Worm (Caenorhabditis elegans): ENCODE measurements around the gene frh-1.

- TF ChIP-seq hnd-1 (tag; optimal IDR thresholded peaks at IDR 0.05) (no peak), pes-1 (GFP tag; IDR thresholded peaks at IDR 0.05) (no peak), flt-1 (GFP tag; IDR thresholded peaks at IDR 0.05) (no peak), ama-1 (optimal IDR thresholded peaks at IDR 0.05) (no peak), ceh-13 (GFP tag; optimal IDR thresholded peaks at IDR 0.05) (no peak), sea-1 (GFP tag; conservative IDR thresholded peaks at IDR 0.05) (no peak), ets-7 (tag; optimal IDR thresholded peaks at IDR 0.05) (no peak), ceh-36 (tag; optimal IDR thresholded peaks at IDR 0.05) (no peak)
Observed at ce11 chrII:5885966-5886621, 31.1 kb upstream of the frh-1 start.
